Worm (Caenorhabditis elegans) whole organism, mixed stage, embryonic: ENCODE measurements around the gene F36H5.14.

Experiments used
- M03D4.4 ChIP-seq: sonication (generic microtip); optimal IDR thresholded peaks from 2 replicates; lab custom pipeline; 2017; ENCODE audit warnings: mild to moderate bottlenecking, missing genetic modification characterization, missing compliant biosample characterization
- bed-3 ChIP-seq: fragments of 200-800 bp; sonication (Bioruptor generic); optimal IDR thresholded peaks from 3 replicates; lab custom pipeline; 2018; ENCODE audit warnings: mild to moderate bottlenecking, missing genetic modification characterization, moderate library complexity, missing compliant biosample characterization
- ceh-39 ChIP-seq: fragments of 150-350 bp; optimal IDR thresholded peaks from 2 replicates; lab custom pipeline; 2014; ENCODE audit warnings: missing biosample characterization, missing genetic modification characterization
- drap-1 ChIP-seq: fragments of 200-800 bp; sonication (Bioruptor generic); optimal IDR thresholded peaks from 3 replicates; lab custom pipeline; 2018; ENCODE audit warnings: mild to moderate bottlenecking, missing genetic modification characterization, missing compliant biosample characterization
- elt-1 ChIP-seq: sonication (generic microtip); optimal IDR thresholded peaks from 2 replicates; lab custom pipeline; 2017; ENCODE audit warnings: missing genetic modification characterization, mild to moderate bottlenecking, missing compliant biosample characterization, antibody characterized with exemption, moderate library complexity, borderline replicate concordance; ENCODE audit not compliant: insufficient read depth
- elt-3 ChIP-seq: fragments of 150-350 bp; optimal IDR thresholded peaks from 2 replicates; lab custom pipeline; 2014; ENCODE audit warnings: missing biosample characterization, missing genetic modification characterization
- flh-1 ChIP-seq: fragments of 200-800 bp; sonication (Bioruptor generic); optimal IDR thresholded peaks from 2 replicates; lab custom pipeline; 2018; ENCODE audit warnings: mild to moderate bottlenecking, missing genetic modification characterization, moderate library complexity, missing compliant biosample characterization
- ham-2 ChIP-seq: fragments of 200-800 bp; sonication (Bioruptor generic); optimal IDR thresholded peaks from 2 replicates; lab custom pipeline; 2018; ENCODE audit warnings: mild to moderate bottlenecking, missing genetic modification characterization, missing compliant biosample characterization
- lin-13 ChIP-seq: fragments of 150-350 bp; optimal IDR thresholded peaks from 2 replicates; lab custom pipeline; 2014; ENCODE audit warnings: missing biosample characterization, missing genetic modification characterization
- lin-32 ChIP-seq: fragments of 200-800 bp; sonication (Bioruptor generic); optimal IDR thresholded peaks from 2 replicates; lab custom pipeline; 2018; ENCODE audit warnings: mild to moderate bottlenecking, missing genetic modification characterization, missing compliant biosample characterization
- lsy-2 ChIP-seq: fragments of 150-350 bp; optimal IDR thresholded peaks from 2 replicates; lab custom pipeline; 2014; ENCODE audit warnings: missing biosample characterization, missing genetic modification characterization
- mep-1 ChIP-seq: fragments of 150-350 bp; optimal IDR thresholded peaks from 2 replicates; lab custom pipeline; 2017; ENCODE audit warnings: missing biosample characterization, missing genetic modification reagents, missing genetic modification characterization, inconsistent platforms
- mls-2 ChIP-seq: sonication (generic microtip); optimal IDR thresholded peaks from 2 replicates; lab custom pipeline; 2016; ENCODE audit warnings: mild to moderate bottlenecking, missing genetic modification characterization, moderate library complexity, missing compliant biosample characterization
- nhr-12 ChIP-seq: fragments of 150-350 bp; optimal IDR thresholded peaks from 2 replicates; lab custom pipeline; 2014; ENCODE audit warnings: missing biosample characterization, missing genetic modification characterization
- nhr-2 ChIP-seq: fragments of 150-350 bp; optimal IDR thresholded peaks from 2 replicates; lab custom pipeline; 2014; ENCODE audit warnings: missing biosample characterization, missing genetic modification characterization
- nhr-237 ChIP-seq: fragments of 150-350 bp; optimal IDR thresholded peaks from 2 replicates; lab custom pipeline; 2014; ENCODE audit warnings: missing biosample characterization, missing genetic modification characterization
- nhr-28 ChIP-seq: fragments of 150-350 bp; optimal IDR thresholded peaks from 2 replicates; lab custom pipeline; 2014; ENCODE audit warnings: missing biosample characterization, missing genetic modification characterization
- nhr-76 ChIP-seq: sonication (generic microtip); optimal IDR thresholded peaks from 2 replicates; lab custom pipeline; 2017; ENCODE audit warnings: missing biosample characterization, missing genetic modification characterization
- pha-4 ChIP-seq: fragments of 150-350 bp; optimal IDR thresholded peaks from 2 replicates; lab custom pipeline; 2018; ENCODE audit warnings: missing biosample characterization, missing genetic modification reagents, missing genetic modification characterization
- sem-2 ChIP-seq: fragments of 200-800 bp; sonication (Bioruptor generic); optimal IDR thresholded peaks from 2 replicates; lab custom pipeline; 2018; ENCODE audit warnings: mild to moderate bottlenecking, missing genetic modification characterization, missing compliant biosample characterization
- snpc-4 ChIP-seq: fragments of 150-350 bp; optimal IDR thresholded peaks from 2 replicates; lab custom pipeline; 2014; ENCODE audit warnings: missing biosample characterization, missing genetic modification characterization
- tbx-8 ChIP-seq: fragments of 200-800 bp; sonication (Bioruptor generic); optimal IDR thresholded peaks from 2 replicates; lab custom pipeline; 2018; ENCODE audit warnings: mild to moderate bottlenecking, missing genetic modification characterization, moderate library complexity, missing compliant biosample characterization
- unc-120 ChIP-seq: sonication (generic microtip); optimal IDR thresholded peaks from 2 replicates; lab custom pipeline; 2017; ENCODE audit warnings: missing genetic modification characterization, missing compliant biosample characterization; ENCODE audit not compliant: poor library complexity, severe bottlenecking
- unc-39 ChIP-seq: fragments of 150-350 bp; optimal IDR thresholded peaks from 2 replicates; lab custom pipeline; 2014; ENCODE audit warnings: missing biosample characterization, missing genetic modification characterization
- unc-62 ChIP-seq: fragments of 150-350 bp; optimal IDR thresholded peaks from 2 replicates; lab custom pipeline; 2014; ENCODE audit warnings: missing biosample characterization, missing genetic modification reagents, missing genetic modification characterization
- zip-8 ChIP-seq: fragments of 150-350 bp; optimal IDR thresholded peaks from 2 replicates; lab custom pipeline; 2014; ENCODE audit warnings: missing biosample characterization, missing genetic modification characterization
- ztf-11 ChIP-seq: fragments of 150-350 bp; optimal IDR thresholded peaks from 2 replicates; lab custom pipeline; 2014; ENCODE audit warnings: missing biosample characterization, missing genetic modification characterization

The F36H5.14 gene

DNA sequence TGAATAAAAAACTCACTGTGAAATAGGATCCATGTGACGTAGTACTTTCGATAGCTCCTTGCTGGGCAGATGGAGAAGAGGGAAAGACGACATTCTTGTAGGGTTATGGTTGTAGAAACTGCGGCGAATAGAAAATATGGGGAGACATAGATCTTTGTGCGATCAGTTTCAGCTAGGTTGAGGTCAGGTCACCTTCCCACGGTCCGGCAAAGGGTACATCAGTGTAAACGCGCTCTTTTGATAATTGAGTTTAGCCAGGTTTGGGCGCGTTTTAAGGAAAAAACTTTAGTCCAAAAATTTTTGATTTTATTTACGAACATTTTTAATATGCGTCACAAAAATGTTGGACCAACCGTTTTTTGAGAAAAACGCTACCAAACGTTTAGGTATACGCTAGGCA is 19.3 kb upstream of the F36H5.14 start, which contains the start of gene F36H5.17:
Gene F36H5.17 (minus strand): TSS at position 101 of the 400 bp plus-strand sequence.
- no peak for TF ChIP-seq drap-1
- TF ChIP-seq pha-4 (tag; lab: Kevin White, UChicago), result no peak
- TF ChIP-seq lsy-2 (tag; lab: Kevin White, UChicago), result no peak
- TF ChIP-seq zip-8, result no peak

DNA sequence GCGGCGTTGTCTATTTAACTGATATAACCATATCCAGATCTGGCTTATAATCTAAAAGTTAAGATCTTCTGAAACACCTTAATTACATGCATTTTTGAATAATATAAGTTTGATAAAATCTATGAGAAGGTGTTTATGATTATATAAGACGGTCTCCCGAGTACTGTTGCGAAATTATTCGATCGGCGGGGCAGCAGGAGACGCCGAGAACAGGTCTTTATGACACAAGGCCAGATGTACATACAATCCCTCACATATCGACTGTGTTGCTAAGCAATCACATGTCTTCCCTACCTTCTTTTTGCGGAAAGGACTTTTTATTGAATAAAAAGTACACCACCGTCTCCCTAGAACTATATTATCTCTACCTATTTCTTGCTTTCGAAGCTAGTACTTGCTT is 18.8 kb upstream of the F36H5.14 start, which contains the start of gene fbxb-53:
Gene fbxb-53 (plus strand): TSS at position 301 of the 400 bp plus-strand sequence.
- TF ChIP-seq unc-120 (tag; lab: Kevin White, UChicago) (no peak), elt-1 (tag; lab: Kevin White, UChicago) (peak; percentile 44)

DNA sequence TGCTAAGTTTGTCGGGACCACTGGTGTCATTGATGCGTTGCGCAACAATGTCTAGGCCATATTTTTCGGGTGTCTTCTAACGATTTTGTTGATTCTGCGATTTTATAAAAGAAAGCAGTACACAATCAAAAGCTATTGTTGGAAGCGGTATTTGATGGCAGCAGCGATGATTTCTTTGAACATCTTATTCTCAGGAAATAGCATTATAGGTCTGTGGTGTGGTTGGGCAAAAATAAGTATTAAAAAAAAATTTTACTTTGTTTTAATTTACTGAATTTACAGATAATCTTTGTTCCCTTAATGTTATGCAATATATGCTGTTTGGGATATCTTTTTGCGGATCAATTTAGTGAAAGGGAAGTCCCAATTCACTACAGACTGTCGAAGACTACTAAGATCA is 18.3 kb upstream of the F36H5.14 start, which contains the start of gene F36H5.10:
Gene F36H5.10 (plus strand): TSS at position 301 of the 400 bp plus-strand sequence.
- TF ChIP-seq zip-8 (peak; percentile 19), unc-62 (GFP tag; lab: Kevin White, UChicago) (no peak)

DNA sequence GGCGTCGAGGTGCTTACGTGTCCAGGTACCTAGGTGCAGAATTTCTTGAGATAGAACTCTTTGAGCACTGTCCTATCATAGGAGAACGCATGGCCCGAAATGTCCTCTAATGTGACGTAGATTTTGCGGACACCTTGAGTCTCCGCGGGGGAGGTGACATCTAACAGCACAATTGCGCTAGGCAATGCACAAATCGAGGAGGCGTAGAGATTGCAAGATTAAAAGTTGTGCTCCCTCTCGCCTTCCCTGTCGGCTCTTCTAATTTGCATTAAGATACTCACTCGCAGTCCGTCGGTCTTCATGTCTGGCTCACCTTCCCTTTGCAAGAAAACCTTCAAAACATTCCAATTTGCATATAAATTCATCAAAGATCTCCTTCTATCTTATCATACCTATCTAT is 15.7 kb upstream of the F36H5.14 start, which contains the start of gene F36H5.18:
Gene F36H5.18 (plus strand): TSS at position 301 of the 400 bp plus-strand sequence.
- TF ChIP-seq elt-1 (tag; lab: Kevin White, UChicago) (no peak), mls-2 (tag; lab: Kevin White, UChicago) (no peak)

DNA sequence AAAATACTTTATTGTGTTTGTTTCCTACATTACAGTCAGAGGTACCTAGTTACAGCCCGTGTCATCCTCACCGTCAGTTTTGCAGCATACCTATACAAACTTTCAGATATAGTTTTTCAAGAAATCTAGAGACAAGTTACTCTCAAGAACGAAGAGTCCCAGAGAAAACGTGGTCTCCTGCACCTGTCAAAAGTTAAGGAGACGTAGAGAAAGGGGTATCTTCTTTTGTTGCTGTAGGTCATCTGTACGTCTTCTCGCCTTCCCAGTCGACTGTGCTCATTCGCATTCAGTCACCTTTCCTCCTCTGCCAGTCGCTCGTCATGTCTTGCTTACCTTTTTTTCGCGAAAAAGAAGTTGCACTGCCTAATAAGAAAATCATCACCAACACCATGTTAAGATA is 13.8 kb upstream of the F36H5.14 start, which contains the start of gene F36H5.4:
Gene F36H5.4 (plus strand): TSS at position 301 of the 400 bp plus-strand sequence.
- TF ChIP-seq sem-2 (GFP tag; lab: Kevin White, UChicago) (no peak), unc-62 (GFP tag; lab: Kevin White, UChicago) (no peak), unc-39 (tag; lab: Kevin White, UChicago) (no peak), mep-1 (no peak), nhr-28 (tag; lab: Kevin White, UChicago) (no peak), M03D4.4 (no peak), elt-1 (tag; lab: Kevin White, UChicago) (no peak), nhr-12 (tag; lab: Kevin White, UChicago) (no peak), mls-2 (tag; lab: Kevin White, UChicago) (no peak)

DNA sequence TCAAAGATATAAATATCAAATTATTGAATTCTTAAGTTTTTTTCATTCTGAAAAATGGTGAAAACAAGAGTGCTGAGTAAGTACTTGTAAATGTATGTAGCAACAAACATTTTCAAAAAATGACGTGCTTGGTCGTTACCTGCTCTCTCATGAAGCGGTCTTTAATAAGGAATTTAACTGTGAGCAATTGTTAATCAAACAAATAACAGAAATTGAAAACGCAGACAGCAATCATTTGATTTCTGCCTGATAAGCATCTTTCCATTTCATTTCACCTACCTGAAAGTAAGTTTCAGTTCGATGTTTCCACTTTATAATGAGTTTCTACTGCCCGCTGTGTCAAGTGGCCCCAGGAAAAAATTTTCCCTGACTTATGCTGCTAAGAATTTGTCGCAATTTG is 12.3 kb upstream of the F36H5.14 start, which contains the start of gene math-28:
Gene math-28 (plus strand): TSS at position 301 of the 400 bp plus-strand sequence.
- TF ChIP-seq lsy-2 (tag; lab: Kevin White, UChicago) (no peak), bed-3 (no peak), lin-32 (GFP tag; lab: Kevin White, UChicago) (no peak), nhr-237 (tag; lab: Kevin White, UChicago) (no peak), zip-8 (no peak), nhr-28 (tag; lab: Kevin White, UChicago) (no peak), unc-62 (GFP tag; lab: Kevin White, UChicago) (no peak), ceh-39 (no peak), ztf-11 (tag; lab: Kevin White, UChicago) (no peak), flh-1 (GFP tag; lab: Kevin White, UChicago) (no peak), snpc-4 (no peak), nhr-2 (tag; lab: Kevin White, UChicago) (no peak), lin-13 (tag; lab: Kevin White, UChicago) (no peak), pha-4 (tag; lab: Kevin White, UChicago) (no peak), tbx-8 (GFP tag; lab: Kevin White, UChicago) (no peak), drap-1 (no peak), elt-3 (tag; lab: Kevin White, UChicago) (no peak)
- TF ChIP-seq, all 35 proteins: peak for 0

DNA sequence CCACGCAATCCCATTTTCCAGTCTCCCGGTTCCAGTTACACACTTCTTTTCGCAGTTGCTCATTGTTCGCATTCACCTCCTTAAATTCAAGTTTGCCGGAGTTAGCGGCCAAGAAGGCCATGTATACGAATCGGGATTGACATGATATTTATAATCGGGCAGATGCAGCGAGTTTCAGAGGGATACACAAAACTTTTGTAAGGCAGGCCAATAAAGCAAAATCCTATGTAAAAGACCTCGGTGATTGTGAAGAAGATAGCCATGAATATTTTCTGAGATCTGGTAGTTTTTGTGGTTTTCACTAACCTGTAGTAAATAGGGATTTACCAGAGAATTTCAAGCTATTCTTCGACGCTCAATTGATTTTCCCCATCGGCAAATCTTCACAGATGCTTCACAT is 8.6 kb upstream of the F36H5.14 start:
- TF ChIP-seq drap-1 (no peak), ham-2 (GFP tag; lab: Kevin White, UChicago) (no peak), nhr-76 (tag; lab: Kevin White, UChicago) (no peak), lin-13 (tag; lab: Kevin White, UChicago) (no peak), tbx-8 (GFP tag; lab: Kevin White, UChicago) (no peak)
